Worm (Caenorhabditis elegans): ENCODE measurements around the gene scrm-8.

Gene scrm-8

ce11 chrIV:4172242-4172641, 7.8 kb downstream of the scrm-8 start:
- no peak for TF ChIP-seq ama-1 (optimal IDR thresholded peaks at IDR 0.05)
- no peak for TF ChIP-seq egl-27 (tag; optimal IDR thresholded peaks at IDR 0.05)
- TF ChIP-seq ztf-11 (tag; optimal IDR thresholded peaks at IDR 0.05): no peak
- TF ChIP-seq elt-3 (tag; optimal IDR thresholded peaks at IDR 0.05): no peak
- TF ChIP-seq zag-1 (tag; optimal IDR thresholded peaks at IDR 0.05): no peak
- no peak for TF ChIP-seq ztf-1 (GFP tag; conservative IDR thresholded peaks at IDR 0.05)
- TF ChIP-seq gmeb-1 (tag; optimal IDR thresholded peaks at IDR 0.05): no peak
- no peak for TF ChIP-seq mab-5 (tag; optimal IDR thresholded peaks at IDR 0.05)
- no peak for TF ChIP-seq peb-1 (tag; optimal IDR thresholded peaks at IDR 0.05)
- TF ChIP-seq unc-62 (GFP tag; optimal IDR thresholded peaks at IDR 0.05): no peak
- TF ChIP-seq nhr-21 (tag; optimal IDR thresholded peaks at IDR 0.05): no peak
- TF ChIP-seq nhr-11 (tag; optimal IDR thresholded peaks at IDR 0.05): no peak
- no peak for TF ChIP-seq Y55F3AM.14 (GFP tag; optimal IDR thresholded peaks at IDR 0.05)
- TF ChIP-seq ceh-16 (tag; optimal IDR thresholded peaks at IDR 0.05): no peak
- TF ChIP-seq nhr-237 (tag; optimal IDR thresholded peaks at IDR 0.05): no peak
- no peak for TF ChIP-seq lin-39 (tag; optimal IDR thresholded peaks at IDR 0.05)
- TF ChIP-seq snpc-4 (tag; optimal IDR thresholded peaks at IDR 0.05): no peak
- TF ChIP-seq nhr-25 (tag; optimal IDR thresholded peaks at IDR 0.05): no peak

- no peak for TF ChIP-seq nhr-77 (tag; optimal IDR thresholded peaks at IDR 0.05)
- no peak for TF ChIP-seq zag-1 (tag; optimal IDR thresholded peaks at IDR 0.05)
These were observed 9.3 kb downstream of the scrm-8 start, which contains the start of gene rnp-3 for ce11 chrIV:4173789-4174188. TSS of gene rnp-3 (plus strand) at chrIV:4174089.

DNA sequence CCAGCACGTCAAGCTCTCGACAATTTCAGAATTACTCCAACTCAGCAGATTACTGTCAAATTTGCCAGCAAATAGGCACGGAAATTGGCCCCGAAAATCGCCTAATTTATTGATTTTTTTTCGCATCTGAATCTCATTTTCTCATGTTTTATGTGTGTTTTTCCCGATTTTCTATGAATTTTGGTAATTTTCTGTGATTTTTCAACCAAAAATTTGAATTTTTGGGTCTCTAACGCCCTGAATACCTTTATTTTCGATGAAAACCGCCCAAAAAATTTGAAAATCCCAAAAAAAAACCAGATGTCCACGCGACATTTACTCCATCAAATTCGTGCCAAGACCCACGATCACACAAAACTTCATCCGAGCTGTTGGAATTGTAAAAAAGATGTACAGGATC, 11.6 kb downstream of the scrm-8 start, which contains the start of gene dnj-15:
TSS of gene dnj-15 (plus strand) at position 301 of the 400 bp plus-strand sequence.
- TF ChIP-seq unc-55 (GFP tag; optimal IDR thresholded peaks at IDR 0.05): no peak
- TF ChIP-seq ztf-1 (GFP tag; conservative IDR thresholded peaks at IDR 0.05): no peak
- TF ChIP-seq sma-9 (GFP tag; optimal IDR thresholded peaks at IDR 0.05): no peak
- no peak for TF ChIP-seq sma-9 (tag; optimal IDR thresholded peaks at IDR 0.05)
- TF ChIP-seq ama-1 (optimal IDR thresholded peaks at IDR 0.05): no peak
- TF ChIP-seq aly-2 (tag; optimal IDR thresholded peaks at IDR 0.05): no peak
- TF ChIP-seq nhr-129 (tag; optimal IDR thresholded peaks at IDR 0.05): no peak
- TF ChIP-seq ceh-16 (tag; optimal IDR thresholded peaks at IDR 0.05): no peak
- no peak for TF ChIP-seq sem-4 (tag; optimal IDR thresholded peaks at IDR 0.05)
- TF ChIP-seq snpc-4 (tag; optimal IDR thresholded peaks at IDR 0.05): no peak
- no peak for TF ChIP-seq lin-39 (tag; optimal IDR thresholded peaks at IDR 0.05)
- TF ChIP-seq zag-1 (tag; optimal IDR thresholded peaks at IDR 0.05): no peak
- TF ChIP-seq blmp-1 (tag; optimal IDR thresholded peaks at IDR 0.05; ENCODE audit: insufficient read depth): no peak
- TF ChIP-seq lsy-2 (tag; optimal IDR thresholded peaks at IDR 0.05): no peak
- TF ChIP-seq ceh-82 (tag; optimal IDR thresholded peaks at IDR 0.05): no peak
- TF ChIP-seq ztf-11 (tag; optimal IDR thresholded peaks at IDR 0.05): no peak
- TF ChIP-seq nhr-23 (tag; optimal IDR thresholded peaks at IDR 0.05): no peak
- no peak for TF ChIP-seq nhr-12 (tag; optimal IDR thresholded peaks at IDR 0.05)
- TF ChIP-seq R02D3.7 (tag; optimal IDR thresholded peaks at IDR 0.05): no peak

- TF ChIP-seq mdl-1 (tag; optimal IDR thresholded peaks at IDR 0.05): no peak
- TF ChIP-seq nhr-12 (tag; optimal IDR thresholded peaks at IDR 0.05): no peak
- no peak for TF ChIP-seq blmp-1 (tag; optimal IDR thresholded peaks at IDR 0.05; ENCODE audit: insufficient read depth)
- TF ChIP-seq unc-62 (GFP tag; optimal IDR thresholded peaks at IDR 0.05): no peak
These were observed 12.2 kb downstream of the scrm-8 start for ce11 chrIV:4176659-4177058.

ce11 chrIV:4177560-4177959, 13.1 kb downstream of the scrm-8 start:
- TF ChIP-seq dmd-4 (tag; optimal IDR thresholded peaks at IDR 0.05): no peak
- no peak for TF ChIP-seq ama-1 (optimal IDR thresholded peaks at IDR 0.05)
- TF ChIP-seq ceh-16 (tag; optimal IDR thresholded peaks at IDR 0.05): no peak
- no peak for TF ChIP-seq nhr-23 (tag; optimal IDR thresholded peaks at IDR 0.05)
- TF ChIP-seq unc-39 (tag; optimal IDR thresholded peaks at IDR 0.05): no peak
- no peak for TF ChIP-seq lin-11 (tag; optimal IDR thresholded peaks at IDR 0.05)
- no peak for TF ChIP-seq gmeb-1 (tag; optimal IDR thresholded peaks at IDR 0.05)
- TF ChIP-seq nhr-129 (tag; optimal IDR thresholded peaks at IDR 0.05): no peak
- TF ChIP-seq lin-39 (tag; optimal IDR thresholded peaks at IDR 0.05): no peak
- no peak for TF ChIP-seq lin-13 (GFP tag; optimal IDR thresholded peaks at IDR 0.05)
- no peak for TF ChIP-seq sma-3 (GFP tag; optimal IDR thresholded peaks at IDR 0.05)
- no peak for TF ChIP-seq unc-62 (GFP tag; optimal IDR thresholded peaks at IDR 0.05)
- no peak for TF ChIP-seq snpc-4 (tag; optimal IDR thresholded peaks at IDR 0.05)

Measured in whole organism, L2 larva.